Worm (Caenorhabditis elegans): ENCODE data around the gene fbxa-142.

DNA sequence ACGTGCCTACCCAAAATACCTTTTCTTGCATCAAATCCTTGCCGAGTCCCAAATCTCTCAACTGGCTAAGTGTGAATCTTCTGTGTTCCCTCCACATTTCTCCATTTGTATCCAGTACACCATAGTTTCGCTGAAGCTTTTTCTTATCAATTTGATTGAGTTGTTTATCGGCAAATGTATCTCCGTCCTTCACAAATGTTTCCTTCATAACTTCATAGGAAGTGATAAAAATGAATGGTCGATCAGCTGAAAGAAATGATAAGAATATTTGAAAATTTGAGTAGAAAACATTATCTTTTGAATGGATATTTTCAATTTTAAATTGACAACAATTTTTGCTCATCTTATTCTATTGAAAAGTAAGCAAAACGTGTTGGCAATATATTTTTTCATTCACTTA, 44.1 kb upstream of the fbxa-142 start:
- TF ChIP-seq elt-3 (tag; optimal IDR thresholded peaks at IDR 0.05) (no peak), ztf-4 (tag; optimal IDR thresholded peaks at IDR 0.05) (no peak)

Data from whole organism, L2 larva.